Worm (Caenorhabditis elegans): ENCODE measurements around the gene drl-1.
A peak's percentile ranks its signal among the peaks of the same experiment; 100 is the strongest.

drl-1 gene

DNA sequence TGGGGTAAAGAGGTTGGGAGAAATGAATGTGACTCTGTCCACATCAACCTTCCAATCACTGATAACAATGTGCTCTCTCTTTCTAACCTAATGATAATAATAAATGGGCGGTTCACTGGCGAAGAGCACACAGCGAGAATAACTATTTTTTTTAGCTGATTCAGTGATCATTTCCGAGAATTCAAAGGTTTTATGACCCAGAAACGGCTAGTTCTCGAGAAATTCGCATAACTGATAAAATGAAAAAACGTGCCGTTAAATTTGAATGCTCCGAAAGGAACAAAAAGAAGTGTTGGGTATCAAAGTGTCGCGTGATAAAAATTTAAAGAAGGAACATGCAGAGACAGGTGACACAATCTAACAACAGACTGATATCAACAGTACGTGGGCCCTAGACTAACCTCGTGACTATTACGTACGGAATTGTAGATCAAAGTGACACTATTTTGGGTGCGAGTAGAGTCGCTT lies 29.1 kb upstream of the drl-1 start (continued):
- TF ChIP-seq Y105C5A.15 (GFP tag; IDR thresholded peaks at IDR 0.05), result no peak
- TF ChIP-seq lin-38 (GFP tag; IDR thresholded peaks at IDR 0.05), result no peak
- no peak for TF ChIP-seq F37D6.2 (tag; optimal IDR thresholded peaks at IDR 0.05)
- no peak for TF ChIP-seq egl-27 (tag; optimal IDR thresholded peaks at IDR 0.05)
- TF ChIP-seq D1046.2 (GFP tag; IDR thresholded peaks at IDR 0.05), result no peak
- no peak for TF ChIP-seq hif-1 (tag; optimal IDR thresholded peaks at IDR 0.05)
- no peak for TF ChIP-seq hmg-1.1 (GFP tag; IDR thresholded peaks at IDR 0.05)
- TF ChIP-seq lin-29 (GFP tag; IDR thresholded peaks at IDR 0.05), result no peak
- TF ChIP-seq nhr-28 (tag; optimal IDR thresholded peaks at IDR 0.05), result peak; percentile 67
- 0 out of 2 replicates have a peak, but pooled peaks have one; percentile 33 for TF ChIP-seq ceh-20 (GFP tag; IDR thresholded peaks at IDR 0.05)
- no peak; the same call in 1 of the 2 replicates for TF ChIP-seq lin-1 (GFP tag; IDR thresholded peaks at IDR 0.05)
- TF ChIP-seq nhr-48 (tag; optimal IDR thresholded peaks at IDR 0.05), result peak; percentile 54
- no peak for TF ChIP-seq snpc-4 (tag; optimal IDR thresholded peaks at IDR 0.05)
- peak; percentile 44 for TF ChIP-seq mxl-3 (GFP tag; optimal IDR thresholded peaks at IDR 0.05)
- TF ChIP-seq ztf-11 (tag; optimal IDR thresholded peaks at IDR 0.05), result no peak
- no peak for TF ChIP-seq daf-12 (tag; optimal IDR thresholded peaks at IDR 0.05)
- TF ChIP-seq nhr-77 (tag; optimal IDR thresholded peaks at IDR 0.05), result peak; percentile 69
- TF ChIP-seq ZK337.2 (GFP tag; IDR thresholded peaks at IDR 0.05), result no peak
- no peak for TF ChIP-seq tag-97 (GFP tag; IDR thresholded peaks at IDR 0.05)
- no peak for TF ChIP-seq daf-8 (GFP tag; IDR thresholded peaks at IDR 0.05)
- TF ChIP-seq ces-1 (GFP tag; optimal IDR thresholded peaks at IDR 0.05), result no peak
- no peak for TF ChIP-seq attf-4 (tag; optimal IDR thresholded peaks at IDR 0.05)
- TF ChIP-seq nhr-11 (tag; optimal IDR thresholded peaks at IDR 0.05), result no peak
- peak; percentile 60; the same call in 1 of the 2 replicates for TF ChIP-seq tra-1 (GFP tag; IDR thresholded peaks at IDR 0.05)
- TF ChIP-seq rbr-2 (tag; optimal IDR thresholded peaks at IDR 0.05), result no peak
- TF ChIP-seq lsy-2 (tag; optimal IDR thresholded peaks at IDR 0.05), result no peak
- TF ChIP-seq madf-5 (GFP tag; IDR thresholded peaks at IDR 0.05), result no peak
- no peak for TF ChIP-seq dmd-9 (GFP tag; IDR thresholded peaks at IDR 0.05)
- no peak for TF ChIP-seq nhr-42 (GFP tag; IDR thresholded peaks at IDR 0.05)
- no peak for TF ChIP-seq arid-1 (GFP tag; conservative IDR thresholded peaks at IDR 0.05)
- no peak for TF ChIP-seq ztf-7 (tag; optimal IDR thresholded peaks at IDR 0.05)
- TF ChIP-seq R02D3.7 (tag; optimal IDR thresholded peaks at IDR 0.05), result no peak
- no peak for TF ChIP-seq nhr-25 (tag; optimal IDR thresholded peaks at IDR 0.05; ENCODE audit: borderline replicate concordance, insufficient read depth)
- no peak for TF ChIP-seq nhr-41 (GFP tag; IDR thresholded peaks at IDR 0.05)
- no peak for TF ChIP-seq madf-9 (GFP tag; conservative IDR thresholded peaks at IDR 0.05)
- TF ChIP-seq gei-8 (GFP tag; optimal IDR thresholded peaks at IDR 0.05), result peak; percentile 39
- TF ChIP-seq ceh-28 (tag; optimal IDR thresholded peaks at IDR 0.05), result no peak
- peak; percentile 91 for TF ChIP-seq php-3 (GFP tag; IDR thresholded peaks at IDR 0.05)
- TF ChIP-seq T26A8.4 (GFP tag; IDR thresholded peaks at IDR 0.05), result 0 out of 2 replicates have a peak, but pooled peaks have one; percentile 31
- no peak for TF ChIP-seq zip-2 (tag; optimal IDR thresholded peaks at IDR 0.05)
- TF ChIP-seq skn-1 (tag; optimal IDR thresholded peaks at IDR 0.05), result no peak
- no peak for TF ChIP-seq Y48G9A.11 (GFP tag; IDR thresholded peaks at IDR 0.05)
- peak; percentile 49; the same call in 1 of the 2 replicates for TF ChIP-seq mxl-2 (GFP tag; conservative IDR thresholded peaks at IDR 0.05)
- no peak for TF ChIP-seq ceh-82 (tag; optimal IDR thresholded peaks at IDR 0.05)
- peak; percentile 86 for TF ChIP-seq dmd-6 (GFP tag; IDR thresholded peaks at IDR 0.05)
- TF ChIP-seq aly-2 (tag; optimal IDR thresholded peaks at IDR 0.05), result no peak
- no peak for TF ChIP-seq unc-130 (GFP tag; optimal IDR thresholded peaks at IDR 0.05)
- TF ChIP-seq snpc-1.2 (GFP tag; IDR thresholded peaks at IDR 0.05), result no peak
- peak; percentile 52 for TF ChIP-seq mep-1 (tag; optimal IDR thresholded peaks at IDR 0.05)
- no peak for TF ChIP-seq nhr-10 (tag; optimal IDR thresholded peaks at IDR 0.05)
- TF ChIP-seq duxl-1 (tag; optimal IDR thresholded peaks at IDR 0.05; ENCODE audit: poor library complexity), result no peak
- TF ChIP-seq zfp-3 (GFP tag; conservative IDR thresholded peaks at IDR 0.05), result peak; percentile 23; the same call in 1 of the 2 replicates
